Worm (Caenorhabditis elegans): ENCODE data around the gene Y38H6C.21.
A peak's percentile ranks its signal among the peaks of the same experiment; 100 is the strongest.

Gene Y38H6C.21

ce11 chrV:20597076-20597475 lies 42.0 kb upstream of the Y38H6C.21 start, which contains the start of gene F46B3.1:
Gene F46B3.1 (minus strand): TSS chrV:20597176.
- TF ChIP-seq mls-2 (tag; optimal IDR thresholded peaks at IDR 0.05) (no peak), mab-5 (tag; optimal IDR thresholded peaks at IDR 0.05) (no peak), M03D4.4 (tag; optimal IDR thresholded peaks at IDR 0.05) (no peak), sptf-1 (tag; optimal IDR thresholded peaks at IDR 0.05) (no peak)

DNA sequence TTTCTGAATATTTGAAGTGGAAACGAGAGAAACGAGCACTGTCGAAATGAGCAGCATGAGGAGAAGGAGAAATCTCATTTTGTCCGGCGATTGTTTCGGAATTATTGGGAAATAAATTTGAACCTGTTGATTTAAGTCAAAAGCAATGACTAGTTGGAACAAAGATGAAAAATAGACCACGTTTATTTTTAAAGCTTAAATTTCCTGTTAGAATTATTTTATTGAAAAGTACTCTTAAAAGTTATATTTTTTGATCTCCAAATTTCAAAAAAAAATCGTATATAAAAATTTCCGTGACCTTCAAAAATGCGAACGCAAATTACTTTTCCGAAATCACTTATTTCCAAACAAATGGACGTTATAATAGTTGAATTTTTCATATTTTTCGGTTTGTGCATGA lies 40.6 kb upstream of the Y38H6C.21 start, which contains the start of gene F26F2.11:
F26F2.11 (minus strand) TSS at position 101 of the 400 bp plus-strand sequence.
- no peak for TF ChIP-seq lin-13 (tag; optimal IDR thresholded peaks at IDR 0.05)
- no peak for TF ChIP-seq ceh-83 (GFP tag; optimal IDR thresholded peaks at IDR 0.05)
- no peak for TF ChIP-seq unc-39 (tag; optimal IDR thresholded peaks at IDR 0.05)
- TF ChIP-seq drap-1 (GFP tag; optimal IDR thresholded peaks at IDR 0.05) = no peak
- no peak for TF ChIP-seq unc-62 (GFP tag; optimal IDR thresholded peaks at IDR 0.05)
- TF ChIP-seq ceh-39 (tag; optimal IDR thresholded peaks at IDR 0.05) = no peak

ce11 chrV:20594746-20595145 lies 39.7 kb upstream of the Y38H6C.21 start, which contains the start of gene F26F2.10:
Gene F26F2.10 (minus strand): TSS chrV:20594846.
- no peak for TF ChIP-seq ham-2 (GFP tag; optimal IDR thresholded peaks at IDR 0.05)
- TF ChIP-seq nhr-237 (tag; optimal IDR thresholded peaks at IDR 0.05) = no peak
- no peak for TF ChIP-seq ces-1 (GFP tag; optimal IDR thresholded peaks at IDR 0.05)
- no peak for TF ChIP-seq lin-13 (tag; optimal IDR thresholded peaks at IDR 0.05)
- TF ChIP-seq blmp-1 (tag; optimal IDR thresholded peaks at IDR 0.05) = no peak
- TF ChIP-seq nhr-2 (tag; optimal IDR thresholded peaks at IDR 0.05) = no peak
- TF ChIP-seq mls-2 (tag; optimal IDR thresholded peaks at IDR 0.05) = no peak
- no peak for TF ChIP-seq ceh-39 (tag; optimal IDR thresholded peaks at IDR 0.05)
- no peak for TF ChIP-seq sem-2 (GFP tag; optimal IDR thresholded peaks at IDR 0.05)
- no peak for TF ChIP-seq zip-8 (tag; optimal IDR thresholded peaks at IDR 0.05)
- no peak for TF ChIP-seq hlh-1 (tag; optimal IDR thresholded peaks at IDR 0.05)
- TF ChIP-seq elt-3 (tag; optimal IDR thresholded peaks at IDR 0.05) = no peak
- TF ChIP-seq unc-120 (tag; optimal IDR thresholded peaks at IDR 0.05; ENCODE audit: poor library complexity, severe bottlenecking) = no peak
- no peak for TF ChIP-seq ceh-83 (GFP tag; optimal IDR thresholded peaks at IDR 0.05)
- TF ChIP-seq nhr-12 (tag; optimal IDR thresholded peaks at IDR 0.05) = no peak

DNA sequence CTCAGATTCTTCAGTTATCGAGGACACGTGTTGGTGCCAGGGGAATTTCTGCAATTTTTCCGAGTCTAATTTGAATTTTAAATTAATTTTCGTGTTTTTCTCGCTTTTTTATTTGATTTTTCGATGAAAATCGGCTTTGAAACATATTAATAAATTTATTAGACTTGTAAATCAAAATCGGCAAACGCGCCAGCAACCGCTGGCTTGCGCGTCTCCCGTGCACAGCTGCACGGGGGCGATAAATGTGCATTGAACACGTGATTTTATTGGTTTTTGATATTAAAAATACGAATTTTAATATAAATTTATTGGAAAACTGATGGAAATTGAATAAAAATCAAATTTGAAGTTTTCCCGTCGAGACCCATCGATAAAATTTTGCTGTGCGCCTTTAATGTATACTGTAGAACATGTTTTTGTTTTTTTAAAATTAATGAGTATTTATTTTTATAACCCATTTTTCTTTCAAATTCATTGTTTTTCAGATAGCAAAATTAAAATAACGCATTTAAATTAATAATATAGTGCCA lies 25.5 kb upstream of the Y38H6C.21 start, which contains the start of gene F26F2.7:
F26F2.7 (plus strand) TSS at position 480 of the 530 bp plus-strand sequence.
- TF ChIP-seq cnd-1 (tag; optimal IDR thresholded peaks at IDR 0.05) (peak; percentile 48), elt-3 (tag; optimal IDR thresholded peaks at IDR 0.05) (no peak), blmp-1 (tag; optimal IDR thresholded peaks at IDR 0.05) (no peak), nhr-2 (tag; optimal IDR thresholded peaks at IDR 0.05) (no peak), nhr-28 (tag; optimal IDR thresholded peaks at IDR 0.05) (no peak), lin-13 (tag; optimal IDR thresholded peaks at IDR 0.05) (peak; percentile 70), unc-39 (tag; optimal IDR thresholded peaks at IDR 0.05) (no peak), ham-2 (GFP tag; optimal IDR thresholded peaks at IDR 0.05) (no peak), drap-1 (GFP tag; optimal IDR thresholded peaks at IDR 0.05) (peak; percentile 71), ceh-43 (GFP tag; optimal IDR thresholded peaks at IDR 0.05) (peak; percentile 34), ceh-83 (GFP tag; optimal IDR thresholded peaks at IDR 0.05) (peak; percentile 61), unc-120 (tag; optimal IDR thresholded peaks at IDR 0.05; ENCODE audit: poor library complexity, severe bottlenecking) (no peak), pha-4 (tag; optimal IDR thresholded peaks at IDR 0.05) (peak; percentile 23), M03D4.4 (tag; optimal IDR thresholded peaks at IDR 0.05) (peak; percentile 53), mep-1 (tag; optimal IDR thresholded peaks at IDR 0.05) (peak; percentile 74), sptf-1 (tag; optimal IDR thresholded peaks at IDR 0.05) (peak; percentile 95), lin-32 (GFP tag; optimal IDR thresholded peaks at IDR 0.05) (peak; percentile 17), mls-2 (tag; optimal IDR thresholded peaks at IDR 0.05) (peak; percentile 67), hlh-1 (tag; optimal IDR thresholded peaks at IDR 0.05) (peak; percentile 23), ceh-39 (tag; optimal IDR thresholded peaks at IDR 0.05) (peak; percentile 12), nhr-76 (tag; optimal IDR thresholded peaks at IDR 0.05) (no peak), snpc-4 (tag; optimal IDR thresholded peaks at IDR 0.05) (no peak), mab-5 (tag; optimal IDR thresholded peaks at IDR 0.05) (peak; percentile 45), ces-1 (GFP tag; optimal IDR thresholded peaks at IDR 0.05) (peak; percentile 77), lsy-2 (tag; optimal IDR thresholded peaks at IDR 0.05) (peak; percentile 57)

DNA sequence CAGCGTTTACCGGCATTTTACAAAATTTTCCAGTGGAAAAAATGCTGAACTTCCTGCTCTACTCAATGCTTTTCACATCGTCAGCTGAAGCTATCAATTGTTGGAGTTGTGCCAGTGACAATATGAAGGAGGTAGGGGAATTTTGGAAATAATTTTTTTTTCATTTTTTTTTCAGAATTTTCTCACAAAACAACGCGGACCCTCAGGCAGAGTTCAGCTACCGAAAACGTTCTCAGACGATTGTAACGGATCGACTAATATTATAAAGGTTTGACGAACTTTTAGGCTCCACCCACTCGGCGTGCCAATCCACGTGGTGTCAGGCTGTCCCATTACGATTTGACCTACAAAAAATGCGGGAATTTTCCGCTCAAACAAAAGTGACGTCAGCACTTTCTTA lies 24.5 kb upstream of the Y38H6C.21 start, which contains the start of gene F26F2.8:
F26F2.8 (plus strand) TSS at position 13 of the 400 bp plus-strand sequence.
- TF ChIP-seq blmp-1 (tag; optimal IDR thresholded peaks at IDR 0.05) = no peak
- no peak for TF ChIP-seq M03D4.4 (tag; optimal IDR thresholded peaks at IDR 0.05)
- TF ChIP-seq lin-32 (GFP tag; optimal IDR thresholded peaks at IDR 0.05) = no peak
- TF ChIP-seq nhr-12 (tag; optimal IDR thresholded peaks at IDR 0.05) = no peak
- TF ChIP-seq snpc-4 (tag; optimal IDR thresholded peaks at IDR 0.05) = no peak
- no peak for TF ChIP-seq zip-8 (tag; optimal IDR thresholded peaks at IDR 0.05)
- TF ChIP-seq nhr-2 (tag; optimal IDR thresholded peaks at IDR 0.05) = no peak
- no peak for TF ChIP-seq nhr-28 (tag; optimal IDR thresholded peaks at IDR 0.05)
- no peak for TF ChIP-seq hlh-1 (tag; optimal IDR thresholded peaks at IDR 0.05)
- TF ChIP-seq unc-62 (GFP tag; optimal IDR thresholded peaks at IDR 0.05) = no peak
- TF ChIP-seq cnd-1 (tag; optimal IDR thresholded peaks at IDR 0.05) = no peak
- no peak for TF ChIP-seq unc-120 (tag; optimal IDR thresholded peaks at IDR 0.05; ENCODE audit: poor library complexity, severe bottlenecking)
- no peak for TF ChIP-seq ceh-83 (GFP tag; optimal IDR thresholded peaks at IDR 0.05)
- no peak for TF ChIP-seq ces-1 (GFP tag; optimal IDR thresholded peaks at IDR 0.05)
- no peak for TF ChIP-seq tbx-8 (GFP tag; optimal IDR thresholded peaks at IDR 0.05)
- TF ChIP-seq lin-13 (tag; optimal IDR thresholded peaks at IDR 0.05) = no peak
- TF ChIP-seq drap-1 (GFP tag; optimal IDR thresholded peaks at IDR 0.05) = no peak
- TF ChIP-seq mep-1 (tag; optimal IDR thresholded peaks at IDR 0.05) = no peak
- no peak for TF ChIP-seq ceh-43 (GFP tag; optimal IDR thresholded peaks at IDR 0.05)
- TF ChIP-seq unc-39 (tag; optimal IDR thresholded peaks at IDR 0.05) = no peak
